Worm (Caenorhabditis elegans) whole organism, L1 larva: Measurements from ENCODE around the gene clec-78.

Source experiments
- C16A3.4 ChIP-seq: fragments of 150-350 bp; optimal IDR thresholded peaks from 2 replicates; lab custom pipeline; 2014; ENCODE audit warnings: missing biosample characterization, missing genetic modification characterization
- F16B12.6 ChIP-seq: fragments of 150-350 bp; optimal IDR thresholded peaks from 2 replicates; lab custom pipeline; 2014; ENCODE audit warnings: missing biosample characterization, missing genetic modification characterization
- aha-1 ChIP-seq: fragments of 150-350 bp; optimal IDR thresholded peaks from 2 replicates; lab custom pipeline; 2014; ENCODE audit warnings: missing biosample characterization, missing genetic modification characterization
- alr-1 ChIP-seq: fragments of 200-800 bp; sonication (Bioruptor generic); optimal IDR thresholded peaks from 2 replicates; lab custom pipeline; 2018; ENCODE audit warnings: borderline replicate concordance, mild to moderate bottlenecking, missing genetic modification characterization, missing compliant biosample characterization
- ama-1 ChIP-seq: fragments of 150-350 bp; optimal IDR thresholded peaks from 2 replicates; lab custom pipeline; 2014
- ceh-8 ChIP-seq: fragments of 200-800 bp; sonication (Bioruptor generic); optimal IDR thresholded peaks from 2 replicates; lab custom pipeline; 2018; ENCODE audit warnings: mild to moderate bottlenecking, missing genetic modification characterization, moderate library complexity, missing compliant biosample characterization
- ceh-82 ChIP-seq, 3 experiments: fragments of 150-350 bp in 1 of 3; sonication (generic microtip) in 2 of 3; optimal IDR thresholded peaks; 2 replicates each; lab custom pipeline; 2014 to 2017; ENCODE audit warnings: missing biosample characterization in 3 of 3, missing genetic modification characterization in 3 of 3
- ceh-88 ChIP-seq: fragments of 200-800 bp; sonication (Bioruptor generic); IDR thresholded peaks from 2 replicates; pipeline ENCODE4 v1.3.6; 2022; ENCODE audit warnings: missing genetic modification characterization, missing compliant biosample characterization
- ceh-90 ChIP-seq: sonication (generic microtip); optimal IDR thresholded peaks from 2 replicates; lab custom pipeline; 2016; ENCODE audit warnings: missing genetic modification characterization, missing compliant biosample characterization
- dpl-1 ChIP-seq, 3 experiments: fragments of 150-350 bp in 2 of 3; sonication (generic microtip) in 1 of 3; optimal IDR thresholded peaks; 2 replicates each; lab custom pipeline; 2014 to 2017; ENCODE audit warnings: missing biosample characterization in 3 of 3, missing genetic modification characterization in 3 of 3, missing genetic modification reagents in 3 of 3
- efl-1 ChIP-seq, 4 experiments: fragments of 150-350 bp; optimal IDR thresholded peaks in 3 of 4; peaks in 1 of 4; 1 replicate in 1 of 4; 2 replicates in 3 of 4; lab custom pipeline; 2014; ENCODE audit warnings: missing biosample characterization in 2 of 4, missing genetic modification characterization in 2 of 4, missing genetic modification reagents in 2 of 4
- egl-27 ChIP-seq, 2 experiments: fragments of 150-350 bp in 1 of 2; sonication (generic microtip); optimal IDR thresholded peaks; 3 replicates each; lab custom pipeline; 2017 to 2018; ENCODE audit warnings: missing biosample characterization in 2 of 2, missing genetic modification characterization in 2 of 2, missing genetic modification reagents in 2 of 2
- elt-2 ChIP-seq: sonication (generic microtip); optimal IDR thresholded peaks from 2 replicates; lab custom pipeline; 2016; ENCODE audit warnings: missing genetic modification characterization, mild to moderate bottlenecking, inconsistent platforms, missing compliant biosample characterization, missing genetic modification reagents
- ets-5 ChIP-seq: fragments of 200-800 bp; sonication (Bioruptor generic); IDR thresholded peaks from 2 replicates; pipeline ENCODE4 v1.3.6; 2022; ENCODE audit warnings: missing genetic modification characterization, missing compliant biosample characterization
- fkh-8 ChIP-seq: sonication (generic microtip); optimal IDR thresholded peaks from 2 replicates; lab custom pipeline; 2016; ENCODE audit warnings: mild to moderate bottlenecking, missing genetic modification characterization, missing compliant biosample characterization
- hpl-2 ChIP-seq: fragments of 150-350 bp; optimal IDR thresholded peaks from 2 replicates; lab custom pipeline; 2014; ENCODE audit warnings: missing biosample characterization, missing genetic modification reagents, missing genetic modification characterization
- irx-1 ChIP-seq: sonication (generic microtip); optimal IDR thresholded peaks from 2 replicates; lab custom pipeline; 2016; ENCODE audit warnings: missing genetic modification characterization, missing compliant biosample characterization
- isw-1 ChIP-seq: fragments of 200-800 bp; sonication (Bioruptor generic); IDR thresholded peaks from 2 replicates; pipeline ENCODE4 v1.3.6; 2022; ENCODE audit warnings: missing genetic modification characterization, missing compliant biosample characterization
- lin-13 ChIP-seq: fragments of 150-350 bp; optimal IDR thresholded peaks from 2 replicates; lab custom pipeline; 2014; ENCODE audit warnings: missing biosample characterization, missing genetic modification reagents, missing genetic modification characterization
- lin-14 ChIP-seq: fragments of 200-800 bp; sonication (Bioruptor generic); optimal IDR thresholded peaks from 2 replicates; lab custom pipeline; 2018; ENCODE audit warnings: mild to moderate bottlenecking, missing genetic modification characterization, moderate library complexity, missing compliant biosample characterization
- lin-15B ChIP-seq: fragments of 150-350 bp; sonication (generic microtip); optimal IDR thresholded peaks from 3 replicates; lab custom pipeline; 2014; ENCODE audit warnings: missing biosample characterization, missing genetic modification characterization
- nhr-11 ChIP-seq: fragments of 150-350 bp; optimal IDR thresholded peaks from 2 replicates; lab custom pipeline; 2014; ENCODE audit warnings: missing biosample characterization, missing genetic modification characterization
- nhr-28 ChIP-seq: fragments of 150-350 bp; optimal IDR thresholded peaks from 2 replicates; lab custom pipeline; 2014; ENCODE audit warnings: missing biosample characterization, missing genetic modification characterization
- nhr-47 ChIP-seq: sonication (generic microtip); optimal IDR thresholded peaks from 2 replicates; lab custom pipeline; 2016; ENCODE audit warnings: mild to moderate bottlenecking, missing genetic modification characterization, moderate library complexity, missing compliant biosample characterization
- nhr-76 ChIP-seq: sonication (generic microtip); optimal IDR thresholded peaks from 2 replicates; lab custom pipeline; 2017; ENCODE audit warnings: missing biosample characterization, missing genetic modification characterization
- nhr-77 ChIP-seq: fragments of 150-350 bp; optimal IDR thresholded peaks from 2 replicates; lab custom pipeline; 2014; ENCODE audit warnings: missing biosample characterization, missing genetic modification characterization
- nhr-85 ChIP-seq: sonication (generic microtip); peaks from one replicate; lab custom pipeline; 2016; ENCODE audit warnings: missing genetic modification characterization, inconsistent platforms, missing compliant biosample characterization
- nhr-90 ChIP-seq: sonication (generic microtip); optimal IDR thresholded peaks from 2 replicates; lab custom pipeline; 2016; ENCODE audit warnings: mild to moderate bottlenecking, missing genetic modification characterization, missing compliant biosample characterization; ENCODE audit not compliant: poor library complexity
- pax-3 ChIP-seq: fragments of 200-800 bp; sonication (Bioruptor generic); optimal IDR thresholded peaks from 2 replicates; lab custom pipeline; 2018; ENCODE audit warnings: mild to moderate bottlenecking, missing genetic modification characterization, moderate library complexity, missing compliant biosample characterization
- pqm-1 ChIP-seq: sonication (generic microtip); optimal IDR thresholded peaks from 3 replicates; lab custom pipeline; 2017; ENCODE audit warnings: missing biosample characterization, missing genetic modification characterization
- skn-1 ChIP-seq: fragments of 150-350 bp; optimal IDR thresholded peaks from 2 replicates; lab custom pipeline; 2014; ENCODE audit warnings: missing biosample characterization, missing genetic modification characterization
- snpc-4 ChIP-seq: fragments of 150-350 bp; optimal IDR thresholded peaks from 2 replicates; lab custom pipeline; 2014; ENCODE audit warnings: missing biosample characterization, missing genetic modification characterization
- snu-23 ChIP-seq: sonication (generic microtip); optimal IDR thresholded peaks from 2 replicates; lab custom pipeline; 2016; ENCODE audit warnings: missing genetic modification characterization, missing compliant biosample characterization
- sptf-1 ChIP-seq: fragments of 150-350 bp; optimal IDR thresholded peaks from 2 replicates; lab custom pipeline; 2014; ENCODE audit warnings: missing biosample characterization, missing genetic modification characterization
- sup-37 ChIP-seq: fragments of 200-800 bp; sonication (Bioruptor generic); optimal IDR thresholded peaks from 2 replicates; lab custom pipeline; 2018; ENCODE audit warnings: mild to moderate bottlenecking, missing genetic modification characterization, missing compliant biosample characterization
- swsn-7 ChIP-seq: sonication (generic microtip); optimal IDR thresholded peaks from 2 replicates; lab custom pipeline; 2016; ENCODE audit warnings: missing genetic modification characterization, missing compliant biosample characterization
- unc-130 ChIP-seq: fragments of 150-350 bp; optimal IDR thresholded peaks from 2 replicates; lab custom pipeline; 2017; ENCODE audit warnings: missing biosample characterization, missing genetic modification characterization, inconsistent platforms
- unc-30 ChIP-seq: sonication (generic microtip); optimal IDR thresholded peaks from 2 replicates; lab custom pipeline; 2017; ENCODE audit warnings: missing biosample characterization, missing genetic modification characterization
- unc-98 ChIP-seq: fragments of 200-800 bp; sonication (Bioruptor generic); IDR thresholded peaks from 2 replicates; pipeline ENCODE4 v1.3.6; 2022; ENCODE audit warnings: missing genetic modification characterization, missing compliant biosample characterization
- zag-1 ChIP-seq: fragments of 150-350 bp; optimal IDR thresholded peaks from 2 replicates; lab custom pipeline; 2014; ENCODE audit warnings: missing biosample characterization, missing genetic modification characterization
- ztf-11 ChIP-seq, 2 experiments: sonication (generic microtip); optimal IDR thresholded peaks; 2 replicates each; lab custom pipeline; 2016 to 2017; ENCODE audit warnings: missing genetic modification characterization in 2 of 2, missing biosample characterization in 1 of 2, missing compliant biosample characterization in 1 of 2

Gene clec-78

DNA sequence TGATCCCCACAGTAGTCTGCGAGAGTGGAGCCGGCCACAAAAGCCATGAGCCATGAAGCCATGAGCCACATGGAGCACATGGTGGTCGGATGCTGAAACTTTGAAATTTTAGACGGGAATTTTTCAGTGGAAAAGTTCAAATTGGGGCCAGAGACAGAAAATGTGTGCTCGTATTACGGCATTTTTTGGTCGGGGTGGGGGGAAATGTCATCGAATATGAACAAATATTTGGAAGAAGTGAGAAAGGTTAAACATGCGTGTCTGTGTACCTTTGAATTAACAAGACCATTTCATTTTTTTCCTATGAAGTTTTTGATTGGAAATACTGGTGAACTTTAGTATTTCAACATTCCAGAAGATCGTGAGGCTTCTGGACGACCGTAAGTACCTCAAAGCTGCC lies 62.6 kb downstream of the clec-78 start, which contains the start of gene wrt-5:
Gene wrt-5, minus strand, starts transcription at position 101 of the 400 bp plus-strand sequence.
- TF ChIP-seq nhr-76 (tag; lab: Kevin White, UChicago) (no peak), alr-1 (tag; lab: Kevin White, UChicago) (no peak), egl-27 (tag; optimal IDR thresholded peaks at IDR 0.05; lab: Kevin White, UChicago) (no peak), snpc-4 (tag; lab: Kevin White, UChicago) (no peak), pqm-1 (no peak), skn-1 (tag; lab: Kevin White, UChicago) (no peak), ceh-90 (no peak), irx-1 (tag; lab: Kevin White, UChicago) (no peak), unc-98 (GFP tag; lab: Robert Waterston, UW) (no peak), aha-1 (tag; lab: Kevin White, UChicago) (no peak), pax-3 (tag; lab: Kevin White, UChicago) (no peak), nhr-77 (tag; lab: Kevin White, UChicago) (no peak), lin-14 (GFP tag; lab: Kevin White, UChicago) (no peak), unc-130 (tag; lab: Kevin White, UChicago) (no peak), lin-15B (tag; lab: Kevin White, UChicago) (no peak), ama-1 (lab: Kevin White, UChicago) (no peak), nhr-47 (tag; lab: Kevin White, UChicago) (no peak), ztf-11 (tag; optimal IDR thresholded peaks at IDR 0.05; lab: Kevin White, UChicago) (no peak)
- TF ChIP-seq, all 84 proteins: peak for 0

DNA sequence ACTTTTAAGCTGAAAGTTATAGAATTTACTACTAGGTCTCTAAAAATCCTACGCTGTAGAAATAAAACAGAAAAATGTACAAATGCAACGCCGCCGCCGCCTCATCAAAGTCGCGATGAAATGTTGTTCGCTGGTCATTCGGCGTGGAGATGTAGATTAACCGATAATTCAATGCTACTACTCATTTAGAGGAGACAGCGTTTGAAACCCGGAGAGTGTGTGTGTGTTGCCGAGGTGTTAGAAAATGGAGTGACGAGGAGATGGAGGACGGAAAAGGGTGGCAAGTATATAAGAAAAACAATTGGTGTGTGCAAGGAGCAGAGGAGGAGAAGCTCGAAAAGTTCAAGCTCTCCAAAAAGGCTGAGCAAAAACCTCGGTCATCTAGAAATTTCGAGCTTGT lies 63.4 kb downstream of the clec-78 start:
- no peak for TF ChIP-seq efl-1 (optimal IDR thresholded peaks at IDR 0.05; lab: Kevin White, UChicago)
- peak in 1 of 2 experiments; percentile 45 for TF ChIP-seq efl-1 (GFP tag; optimal IDR thresholded peaks at IDR 0.05 in 1 of 2; lab: Kevin White, UChicago)
- peak in 1 of 3 experiments; percentile 17 for TF ChIP-seq dpl-1 (GFP tag; optimal IDR thresholded peaks at IDR 0.05; lab: Kevin White, UChicago)
- peak; percentile 57 for TF ChIP-seq lin-14 (GFP tag; lab: Kevin White, UChicago)
- TF ChIP-seq fkh-8 (tag; lab: Kevin White, UChicago) = peak; percentile 2
- TF ChIP-seq snu-23 (GFP tag; lab: Kevin White, UChicago) = peak; percentile 4
- TF ChIP-seq skn-1 (tag; lab: Kevin White, UChicago) = no peak
- TF ChIP-seq, all 84 proteins: peak for 5

DNA sequence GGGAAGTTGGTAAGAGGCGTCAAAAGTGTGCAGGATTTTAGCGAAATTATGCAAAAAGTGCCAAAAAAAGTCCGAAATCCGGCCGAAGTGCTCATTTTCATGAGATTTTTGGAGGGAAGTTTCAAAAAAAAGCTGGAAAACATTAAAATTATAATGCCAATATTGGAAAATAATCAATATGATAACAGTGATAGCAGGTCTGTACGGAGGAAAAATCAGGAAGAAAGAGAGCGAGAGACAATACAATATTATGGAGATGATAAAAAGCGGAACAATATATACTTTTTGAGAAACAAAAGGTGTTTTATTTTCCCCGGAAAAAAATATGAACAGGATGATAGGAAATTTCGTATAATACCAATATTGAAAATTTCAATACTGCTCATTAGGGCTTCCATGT lies 64.5 kb downstream of the clec-78 start:
- TF ChIP-seq elt-2 (tag; lab: Kevin White, UChicago) (peak; percentile 34), nhr-90 (tag; lab: Kevin White, UChicago) (no peak)

DNA sequence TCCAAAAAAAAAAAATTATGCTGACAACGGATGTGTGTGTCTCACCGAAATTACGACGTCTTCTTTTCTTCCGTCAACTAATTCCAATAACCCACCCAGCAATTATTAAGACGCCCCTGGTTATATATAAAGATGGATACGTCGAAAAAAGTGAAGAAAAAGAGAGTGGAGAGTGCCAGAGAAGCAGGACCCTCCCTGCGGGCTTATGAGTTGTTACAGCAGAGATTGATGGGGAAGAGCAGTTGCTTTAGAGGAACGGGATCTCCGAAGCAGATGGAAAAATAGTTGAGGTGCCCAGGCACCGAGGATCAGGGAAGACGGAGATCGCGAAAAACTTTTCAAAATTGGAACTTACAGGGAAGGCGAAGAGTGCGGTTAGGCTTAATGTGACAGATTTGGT lies 66.4 kb downstream of the clec-78 start:
- TF ChIP-seq F16B12.6 (tag; lab: Kevin White, UChicago) = no peak
- TF ChIP-seq ets-5 (GFP tag; lab: Robert Waterston, UW) = no peak
- no peak for TF ChIP-seq unc-98 (GFP tag; lab: Robert Waterston, UW)
- TF ChIP-seq lin-13 = no peak
- TF ChIP-seq nhr-11 = no peak
- TF ChIP-seq ceh-82 (tag; optimal IDR thresholded peaks at IDR 0.05; lab: Kevin White, UChicago) = no peak
- no peak for TF ChIP-seq nhr-28 (tag; lab: Kevin White, UChicago)
- no peak for TF ChIP-seq ztf-11 (tag; optimal IDR thresholded peaks at IDR 0.05; lab: Kevin White, UChicago)
- TF ChIP-seq nhr-85 (tag; lab: Kevin White, UChicago) = no peak
- TF ChIP-seq aha-1 (tag; lab: Kevin White, UChicago) = no peak
- no peak for TF ChIP-seq fkh-8 (tag; lab: Kevin White, UChicago)
- no peak for TF ChIP-seq isw-1
- TF ChIP-seq swsn-7 (tag; lab: Kevin White, UChicago) = no peak
- no peak for TF ChIP-seq C16A3.4 (tag; lab: Kevin White, UChicago)
- TF ChIP-seq alr-1 (tag; lab: Kevin White, UChicago) = no peak
- TF ChIP-seq, all 84 proteins: peak for 0

DNA sequence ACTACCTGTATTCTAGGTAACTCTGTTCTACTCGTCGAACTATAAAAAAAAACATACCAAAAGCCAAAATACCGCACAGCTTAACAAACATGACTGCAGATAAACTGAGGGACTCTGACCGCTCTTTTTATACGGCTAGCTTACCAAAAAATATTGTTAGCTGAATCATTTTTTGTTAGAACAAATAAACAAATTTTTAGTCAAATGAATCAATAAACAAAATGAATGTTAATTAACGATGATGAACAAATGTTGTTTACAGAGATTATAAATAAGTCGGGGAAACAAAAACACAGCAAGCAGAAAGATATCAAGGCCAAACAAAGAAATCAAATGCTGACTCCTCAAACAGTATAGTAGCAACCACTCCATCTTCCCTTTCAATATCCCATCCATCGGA lies 74.7 kb downstream of the clec-78 start, which contains the start of gene ilys-6:
Gene ilys-6, minus strand, starts transcription at position 101 of the 400 bp plus-strand sequence.
- TF ChIP-seq sptf-1 (tag; lab: Kevin White, UChicago) (no peak), zag-1 (no peak), sup-37 (no peak), unc-30 (tag; lab: Kevin White, UChicago) (no peak), F16B12.6 (tag; lab: Kevin White, UChicago) (no peak), ceh-88 (GFP tag; lab: Robert Waterston, UW) (no peak), C16A3.4 (tag; lab: Kevin White, UChicago) (no peak), nhr-77 (tag; lab: Kevin White, UChicago) (no peak), ceh-8 (GFP tag; lab: Kevin White, UChicago) (no peak), hpl-2 (GFP tag; lab: Kevin White, UChicago) (no peak), lin-13 (no peak)
